Worm (Caenorhabditis elegans) whole organism, young adult: Measurements from ENCODE around the gene nkcc-1.

Experiments
- B0035.1 ChIP-seq: sonication (generic microtip); optimal IDR thresholded peaks from 2 replicates; lab custom pipeline; 2016; ENCODE audit warnings: missing genetic modification characterization, mild to moderate bottlenecking, missing compliant biosample characterization, missing genotype, missing genetic modification reagents
- C06A6.2 ChIP-seq: fragments of 200-800 bp; sonication (Bioruptor generic); conservative IDR thresholded peaks from 2 replicates; pipeline ENCODE4 v1.3.6; 2022; ENCODE audit warnings: missing genetic modification characterization, missing compliant biosample characterization
- D2030.7 ChIP-seq: fragments of 200-800 bp; sonication (Bioruptor generic); IDR thresholded peaks from 2 replicates; pipeline ENCODE4 v1.3.6; 2022; ENCODE audit warnings: missing genetic modification reagents, missing genetic modification characterization, missing compliant biosample characterization
- F22D6.2 ChIP-seq: sonication (generic microtip); optimal IDR thresholded peaks from 2 replicates; lab custom pipeline; 2016; ENCODE audit warnings: mild to moderate bottlenecking, missing genetic modification characterization, missing compliant biosample characterization
- F39B2.1 ChIP-seq: fragments of 200-800 bp; sonication (Bioruptor generic); IDR thresholded peaks from 2 replicates; pipeline ENCODE4 v1.3.6; 2022; ENCODE audit warnings: missing genetic modification reagents, missing genetic modification characterization, missing compliant biosample characterization
- F57C9.4 ChIP-seq: sonication (generic microtip); optimal IDR thresholded peaks from 2 replicates; lab custom pipeline; 2017; ENCODE audit warnings: mild to moderate bottlenecking, missing genetic modification characterization, missing compliant biosample characterization
- K11D2.4 ChIP-seq: fragments of 200-800 bp; sonication (Bioruptor generic); IDR thresholded peaks from 2 replicates; pipeline ENCODE4 v1.3.6; 2022; ENCODE audit warnings: missing genetic modification reagents, missing genetic modification characterization, missing compliant biosample characterization
- Y53F4B.3 ChIP-seq: fragments of 200-800 bp; sonication (Bioruptor generic); IDR thresholded peaks from 2 replicates; pipeline ENCODE4 v1.3.6; 2022; ENCODE audit warnings: missing genetic modification reagents, missing genetic modification characterization, missing compliant biosample characterization
- Y56A3A.18 ChIP-seq: fragments of 200-800 bp; sonication (Bioruptor generic); IDR thresholded peaks from 2 replicates; pipeline ENCODE4 v1.3.6; 2022; ENCODE audit warnings: missing genetic modification reagents, missing genetic modification characterization, missing compliant biosample characterization
- aptf-3 ChIP-seq: fragments of 200-800 bp; sonication (Bioruptor generic); IDR thresholded peaks from 2 replicates; pipeline ENCODE4 v1.3.6; 2022; ENCODE audit warnings: missing genetic modification characterization, missing compliant biosample characterization
- athp-1 ChIP-seq: sonication (generic microtip); optimal IDR thresholded peaks from 2 replicates; lab custom pipeline; 2017; ENCODE audit warnings: mild to moderate bottlenecking, missing genetic modification characterization, missing compliant biosample characterization
- attf-5 ChIP-seq: fragments of 200-800 bp; sonication (Bioruptor generic); optimal IDR thresholded peaks from 2 replicates; lab custom pipeline; 2018; ENCODE audit warnings: mild to moderate bottlenecking, missing genetic modification characterization, missing compliant biosample characterization
- bed-1 ChIP-seq: fragments of 200-800 bp; sonication (Bioruptor generic); IDR thresholded peaks from 2 replicates; pipeline ENCODE4 v1.3.6; 2022; ENCODE audit warnings: missing genetic modification reagents, missing genetic modification characterization, missing compliant biosample characterization
- cebp-2 ChIP-seq: fragments of 200-800 bp; sonication (Bioruptor generic); IDR thresholded peaks from 2 replicates; pipeline ENCODE4 v1.3.6; 2022; ENCODE audit warnings: missing genetic modification characterization, missing compliant biosample characterization
- egrh-3 ChIP-seq: fragments of 200-800 bp; sonication (Bioruptor generic); IDR thresholded peaks from 2 replicates; pipeline ENCODE4 v1.3.6; 2022; ENCODE audit warnings: missing genetic modification reagents, missing genetic modification characterization, missing compliant biosample characterization
- ekl-4 ChIP-seq: fragments of 200-800 bp; sonication (Bioruptor generic); IDR thresholded peaks from 2 replicates; pipeline ENCODE4 v1.3.6; 2022; ENCODE audit warnings: missing genetic modification reagents, missing genetic modification characterization, missing compliant biosample characterization
- him-1 ChIP-seq: sonication (generic microtip); optimal IDR thresholded peaks from 2 replicates; lab custom pipeline; 2016; ENCODE audit warnings: missing genotype, missing genetic modification reagents, missing genetic modification characterization, missing compliant biosample characterization
- hmg-1.2 ChIP-seq: fragments of 200-800 bp; sonication (Bioruptor generic); IDR thresholded peaks from 2 replicates; pipeline ENCODE4 v1.3.6; 2022; ENCODE audit warnings: missing genetic modification reagents, missing genetic modification characterization, missing compliant biosample characterization
- hrde-1 ChIP-seq: sonication (generic microtip); optimal IDR thresholded peaks from 2 replicates; lab custom pipeline; 2016; ENCODE audit warnings: missing genetic modification characterization, mild to moderate bottlenecking, missing compliant biosample characterization, moderate library complexity, missing genotype, missing genetic modification reagents, borderline replicate concordance
- lin-26 ChIP-seq: fragments of 200-800 bp; sonication (Bioruptor generic); IDR thresholded peaks from 2 replicates; pipeline ENCODE4 v1.3.6; 2022; ENCODE audit warnings: missing genetic modification reagents, missing genetic modification characterization, missing compliant biosample characterization
- lin-35 ChIP-seq, 3 experiments: fragments of 150-350 bp in 2 of 3; sonication (generic microtip) in 1 of 3; optimal IDR thresholded peaks; 2 replicates each; lab custom pipeline; 2014 to 2018; ENCODE audit warnings: missing biosample characterization in 3 of 3, missing genetic modification characterization in 3 of 3, missing genetic modification reagents in 3 of 3
- lin-40 ChIP-seq: sonication (generic microtip); optimal IDR thresholded peaks from 2 replicates; lab custom pipeline; 2016; ENCODE audit warnings: missing genetic modification characterization, mild to moderate bottlenecking, missing compliant biosample characterization, missing genotype, missing genetic modification reagents
- lir-1 ChIP-seq: fragments of 200-800 bp; sonication (Bioruptor generic); conservative IDR thresholded peaks from 2 replicates; pipeline ENCODE4 v1.3.6; 2022; ENCODE audit warnings: missing genetic modification reagents, missing genetic modification characterization, missing compliant biosample characterization
- madf-6 ChIP-seq: fragments of 200-800 bp; sonication (Bioruptor generic); IDR thresholded peaks from 2 replicates; pipeline ENCODE4 v1.3.6; 2022; ENCODE audit warnings: missing genetic modification reagents, missing genetic modification characterization, missing compliant biosample characterization
- mes-4 ChIP-seq: sonication (generic microtip); optimal IDR thresholded peaks from 2 replicates; lab custom pipeline; 2016; ENCODE audit warnings: missing genotype, missing genetic modification characterization, missing compliant biosample characterization
- nfya-2 ChIP-seq: fragments of 200-800 bp; sonication (Bioruptor generic); IDR thresholded peaks from 2 replicates; pipeline ENCODE4 v1.3.6; 2022; ENCODE audit warnings: missing genetic modification reagents, missing genetic modification characterization, missing compliant biosample characterization
- pha-4 ChIP-seq: fragments of 150-350 bp; sonication (generic microtip); optimal IDR thresholded peaks from 2 replicates; lab custom pipeline; 2014; ENCODE audit warnings: missing biosample characterization, missing genetic modification reagents, missing genetic modification characterization
- sdz-38 ChIP-seq: sonication (generic microtip); optimal IDR thresholded peaks from 2 replicates; lab custom pipeline; 2016; ENCODE audit warnings: missing genotype, missing genetic modification characterization, missing compliant biosample characterization
- sea-2 ChIP-seq: fragments of 200-800 bp; sonication (Bioruptor generic); IDR thresholded peaks from 2 replicates; pipeline ENCODE4 v1.3.6; 2022; ENCODE audit warnings: missing genetic modification characterization, missing compliant biosample characterization
- snpc-4 ChIP-seq, 5 experiments: fragments of 150-350 bp in 1 of 5; sonication (generic microtip) in 4 of 5; optimal IDR thresholded peaks; 2 replicates each; lab custom pipeline; 2014 to 2018; ENCODE audit warnings: missing genetic modification characterization in 5 of 5, missing biosample characterization in 3 of 5, antibody characterized with exemption in 2 of 5, mild to moderate bottlenecking in 2 of 5, missing compliant biosample characterization in 2 of 5, missing genotype in 2 of 5, moderate library complexity in 2 of 5, missing genetic modification reagents in 1 of 5
- unc-62 ChIP-seq: fragments of 150-350 bp; optimal IDR thresholded peaks from 2 replicates; lab custom pipeline; 2014; ENCODE audit warnings: missing biosample characterization, missing genetic modification reagents, missing genetic modification characterization
- ztf-25 ChIP-seq: fragments of 200-800 bp; sonication (Bioruptor generic); IDR thresholded peaks from 2 replicates; pipeline ENCODE4 v1.3.6; 2022; ENCODE audit warnings: missing genetic modification reagents, missing genetic modification characterization, missing compliant biosample characterization
- ztf-28 ChIP-seq: fragments of 200-800 bp; sonication (Bioruptor generic); IDR thresholded peaks from 2 replicates; pipeline ENCODE4 v1.3.6; 2022; ENCODE audit warnings: missing genetic modification reagents, missing genetic modification characterization, missing compliant biosample characterization

Gene nkcc-1

ce11 chrIV:14133400-14133799 lies 9.5 kb upstream of the nkcc-1 start:
- TF ChIP-seq C06A6.2 (GFP tag; lab: Robert Waterston, UW), result no peak
- TF ChIP-seq hrde-1 (tag; lab: Kevin White, UChicago), result no peak
- no peak for TF ChIP-seq B0035.1
- no peak for TF ChIP-seq lir-1 (GFP tag; lab: Robert Waterston, UW)
- no peak for TF ChIP-seq ztf-28
- TF ChIP-seq ztf-25 (GFP tag; lab: Robert Waterston, UW), result no peak
- TF ChIP-seq unc-62 (GFP tag; lab: Kevin White, UChicago), result no peak
- TF ChIP-seq F22D6.2 (tag; lab: Kevin White, UChicago), result no peak
- TF ChIP-seq attf-5 (GFP tag; lab: Kevin White, UChicago), result no peak
- TF ChIP-seq cebp-2 (GFP tag; lab: Robert Waterston, UW), result no peak
- no peak for TF ChIP-seq hmg-1.2
- TF ChIP-seq ekl-4, result no peak
- TF ChIP-seq aptf-3 (GFP tag; lab: Robert Waterston, UW), result no peak
- TF ChIP-seq pha-4 (tag; lab: Kevin White, UChicago), result no peak
- TF ChIP-seq Y56A3A.18 (GFP tag; lab: Robert Waterston, UW), result no peak
- TF ChIP-seq F39B2.1 (GFP tag; lab: Robert Waterston, UW), result no peak
- TF ChIP-seq athp-1, result no peak
- no peak for TF ChIP-seq nfya-2 (GFP tag; lab: Robert Waterston, UW)
- TF ChIP-seq, all 124 proteins: peak for 0

- TF ChIP-seq snpc-4 (GFP tag; optimal IDR thresholded peaks at IDR 0.05; lab: Kevin White, UChicago), result no peak
- peak in 1 of 4 experiments; percentile 10 for TF ChIP-seq snpc-4 (tag; optimal IDR thresholded peaks at IDR 0.05; lab: Kevin White, UChicago)
- no peak for TF ChIP-seq lin-40 (tag; lab: Kevin White, UChicago)
- TF ChIP-seq F57C9.4 (tag; lab: Kevin White, UChicago), result no peak
Observed at ce11 chrIV:14131770-14132169, 7.9 kb upstream of the nkcc-1 start, which contains the start of gene srz-59. srz-59 (plus strand) TSS chrIV:14132070.

- TF ChIP-seq F22D6.2 (tag; lab: Kevin White, UChicago), result no peak
- no peak for TF ChIP-seq him-1
- no peak for TF ChIP-seq Y53F4B.3 (GFP tag; lab: Robert Waterston, UW)
- TF ChIP-seq sea-2 (GFP tag; lab: Robert Waterston, UW), result no peak
- no peak for TF ChIP-seq sdz-38
- TF ChIP-seq, all 124 proteins: peak for 0
Observed at ce11 chrIV:14129091-14129490, 5.2 kb upstream of the nkcc-1 start, which contains the start of gene srz-42. srz-42 (plus strand) TSS chrIV:14129391.

- no peak for TF ChIP-seq ztf-28
- no peak for TF ChIP-seq egrh-3
- TF ChIP-seq F57C9.4 (tag; lab: Kevin White, UChicago), result no peak
- TF ChIP-seq lin-26, result no peak
- no peak for TF ChIP-seq F39B2.1 (GFP tag; lab: Robert Waterston, UW)
- no peak for TF ChIP-seq sdz-38
- TF ChIP-seq lin-35 (GFP tag; optimal IDR thresholded peaks at IDR 0.05; lab: Kevin White, UChicago), result no peak
- no peak for TF ChIP-seq K11D2.4 (GFP tag; lab: Robert Waterston, UW)
- no peak for TF ChIP-seq bed-1
- TF ChIP-seq D2030.7 (GFP tag; lab: Robert Waterston, UW), result no peak
- TF ChIP-seq madf-6 (GFP tag; lab: Robert Waterston, UW), result no peak
- no peak for TF ChIP-seq aptf-3 (GFP tag; lab: Robert Waterston, UW)
- no peak for TF ChIP-seq mes-4 (tag; lab: Kevin White, UChicago)
- TF ChIP-seq, all 124 proteins: peak for 0
Observed at ce11 chrIV:14127805-14128610, 4.2 kb upstream of the nkcc-1 start, which contains the start of gene H12I19.115. H12I19.115 (minus strand) TSS chrIV:14127855.
